Worm (Caenorhabditis elegans) whole organism, L1 larva: ENCODE measurements around the gene C27B7.6.

Experiments used
- F16B12.6 ChIP-seq: fragments of 150-350 bp; optimal IDR thresholded peaks from 2 replicates; lab custom pipeline; 2014; ENCODE audit warnings: missing biosample characterization, missing genetic modification characterization
- Y116A8C.19 ChIP-seq: sonication (generic microtip); optimal IDR thresholded peaks from 2 replicates; lab custom pipeline; 2016; ENCODE audit warnings: missing compliant biosample characterization, missing genetic modification characterization, borderline replicate concordance
- aly-2 ChIP-seq: fragments of 150-350 bp; optimal IDR thresholded peaks from 2 replicates; lab custom pipeline; 2014; ENCODE audit warnings: missing biosample characterization, missing genetic modification characterization
- ama-1 ChIP-seq: fragments of 150-350 bp; optimal IDR thresholded peaks from 2 replicates; lab custom pipeline; 2014
- blmp-1 ChIP-seq: fragments of 150-350 bp; optimal IDR thresholded peaks from 2 replicates; lab custom pipeline; 2014; ENCODE audit warnings: missing biosample characterization, missing genetic modification characterization
- ceh-8 ChIP-seq: fragments of 200-800 bp; sonication (Bioruptor generic); optimal IDR thresholded peaks from 2 replicates; lab custom pipeline; 2018; ENCODE audit warnings: mild to moderate bottlenecking, missing genetic modification characterization, moderate library complexity, missing compliant biosample characterization
- ceh-82 ChIP-seq, 3 experiments: fragments of 150-350 bp in 1 of 3; sonication (generic microtip) in 2 of 3; optimal IDR thresholded peaks; 2 replicates each; lab custom pipeline; 2014 to 2017; ENCODE audit warnings: missing biosample characterization in 3 of 3, missing genetic modification characterization in 3 of 3
- ces-1 ChIP-seq: fragments of 150-350 bp; optimal IDR thresholded peaks from 2 replicates; lab custom pipeline; 2014; ENCODE audit warnings: missing biosample characterization, missing genetic modification reagents, missing genetic modification characterization
- egl-27 ChIP-seq, 2 experiments: fragments of 150-350 bp in 1 of 2; sonication (generic microtip); optimal IDR thresholded peaks; 3 replicates each; lab custom pipeline; 2017 to 2018; ENCODE audit warnings: missing biosample characterization in 2 of 2, missing genetic modification characterization in 2 of 2, missing genetic modification reagents in 2 of 2
- elt-2 ChIP-seq: sonication (generic microtip); optimal IDR thresholded peaks from 2 replicates; lab custom pipeline; 2016; ENCODE audit warnings: missing genetic modification characterization, mild to moderate bottlenecking, inconsistent platforms, missing compliant biosample characterization, missing genetic modification reagents
- fkh-8 ChIP-seq: sonication (generic microtip); optimal IDR thresholded peaks from 2 replicates; lab custom pipeline; 2016; ENCODE audit warnings: mild to moderate bottlenecking, missing genetic modification characterization, missing compliant biosample characterization
- fos-1 ChIP-seq: fragments of 150-350 bp; optimal IDR thresholded peaks from 2 replicates; lab custom pipeline; 2014; ENCODE audit warnings: missing biosample characterization, missing genetic modification characterization
- hlh-4 ChIP-seq: sonication (generic microtip); optimal IDR thresholded peaks from 2 replicates; lab custom pipeline; 2016; ENCODE audit warnings: mild to moderate bottlenecking, missing genetic modification characterization, missing compliant biosample characterization
- hpl-2 ChIP-seq: fragments of 150-350 bp; optimal IDR thresholded peaks from 2 replicates; lab custom pipeline; 2014; ENCODE audit warnings: missing biosample characterization, missing genetic modification reagents, missing genetic modification characterization
- irx-1 ChIP-seq: sonication (generic microtip); optimal IDR thresholded peaks from 2 replicates; lab custom pipeline; 2016; ENCODE audit warnings: missing genetic modification characterization, missing compliant biosample characterization
- lin-13 ChIP-seq: fragments of 150-350 bp; optimal IDR thresholded peaks from 2 replicates; lab custom pipeline; 2014; ENCODE audit warnings: missing biosample characterization, missing genetic modification reagents, missing genetic modification characterization
- lin-14 ChIP-seq: fragments of 200-800 bp; sonication (Bioruptor generic); optimal IDR thresholded peaks from 2 replicates; lab custom pipeline; 2018; ENCODE audit warnings: mild to moderate bottlenecking, missing genetic modification characterization, moderate library complexity, missing compliant biosample characterization
- lin-15B ChIP-seq: fragments of 150-350 bp; sonication (generic microtip); optimal IDR thresholded peaks from 3 replicates; lab custom pipeline; 2014; ENCODE audit warnings: missing biosample characterization, missing genetic modification characterization
- lir-3 ChIP-seq: sonication (generic microtip); optimal IDR thresholded peaks from 2 replicates; lab custom pipeline; 2016; ENCODE audit warnings: mild to moderate bottlenecking, missing genetic modification characterization, moderate library complexity, missing compliant biosample characterization; ENCODE audit not compliant: poor library complexity
- lsy-2 ChIP-seq, 2 experiments: fragments of 150-350 bp; optimal IDR thresholded peaks; 2 replicates each; lab custom pipeline; 2014; ENCODE audit warnings: missing biosample characterization in 2 of 2, missing genetic modification characterization in 2 of 2
- mef-2 ChIP-seq: fragments of 150-350 bp; optimal IDR thresholded peaks from 2 replicates; lab custom pipeline; 2014; ENCODE audit warnings: missing biosample characterization, missing genetic modification characterization
- mep-1 ChIP-seq: fragments of 150-350 bp; optimal IDR thresholded peaks from 2 replicates; lab custom pipeline; 2014; ENCODE audit warnings: missing biosample characterization, missing genetic modification characterization
- nhr-11 ChIP-seq: fragments of 150-350 bp; optimal IDR thresholded peaks from 2 replicates; lab custom pipeline; 2014; ENCODE audit warnings: missing biosample characterization, missing genetic modification characterization
- nhr-237 ChIP-seq: fragments of 150-350 bp; optimal IDR thresholded peaks from 2 replicates; lab custom pipeline; 2014; ENCODE audit warnings: missing biosample characterization, missing genetic modification characterization
- nhr-47 ChIP-seq: sonication (generic microtip); optimal IDR thresholded peaks from 2 replicates; lab custom pipeline; 2016; ENCODE audit warnings: mild to moderate bottlenecking, missing genetic modification characterization, moderate library complexity, missing compliant biosample characterization
- nhr-71 ChIP-seq: sonication (generic microtip); optimal IDR thresholded peaks from 2 replicates; lab custom pipeline; 2016; ENCODE audit warnings: mild to moderate bottlenecking, missing genetic modification characterization, moderate library complexity, missing compliant biosample characterization
- nhr-76 ChIP-seq: sonication (generic microtip); optimal IDR thresholded peaks from 2 replicates; lab custom pipeline; 2017; ENCODE audit warnings: missing biosample characterization, missing genetic modification characterization
- nhr-84 ChIP-seq: sonication (generic microtip); optimal IDR thresholded peaks from 2 replicates; lab custom pipeline; 2017; ENCODE audit warnings: missing biosample characterization, missing genetic modification characterization
- nhr-85 ChIP-seq: sonication (generic microtip); peaks from one replicate; lab custom pipeline; 2016; ENCODE audit warnings: missing genetic modification characterization, inconsistent platforms, missing compliant biosample characterization
- pag-3 ChIP-seq: sonication (generic microtip); optimal IDR thresholded peaks from 2 replicates; lab custom pipeline; 2017; ENCODE audit warnings: missing genetic modification characterization, mild to moderate bottlenecking, missing compliant biosample characterization, antibody characterized with exemption, borderline replicate concordance; ENCODE audit not compliant: insufficient read depth
- pax-3 ChIP-seq: fragments of 200-800 bp; sonication (Bioruptor generic); optimal IDR thresholded peaks from 2 replicates; lab custom pipeline; 2018; ENCODE audit warnings: mild to moderate bottlenecking, missing genetic modification characterization, moderate library complexity, missing compliant biosample characterization
- pqm-1 ChIP-seq: sonication (generic microtip); optimal IDR thresholded peaks from 3 replicates; lab custom pipeline; 2017; ENCODE audit warnings: missing biosample characterization, missing genetic modification characterization
- rnt-1 ChIP-seq: sonication (generic microtip); optimal IDR thresholded peaks from 2 replicates; lab custom pipeline; 2016; ENCODE audit warnings: mild to moderate bottlenecking, missing genetic modification characterization, moderate library complexity, missing compliant biosample characterization
- skn-1 ChIP-seq: fragments of 150-350 bp; optimal IDR thresholded peaks from 2 replicates; lab custom pipeline; 2014; ENCODE audit warnings: missing biosample characterization, missing genetic modification characterization
- snu-23 ChIP-seq: sonication (generic microtip); optimal IDR thresholded peaks from 2 replicates; lab custom pipeline; 2016; ENCODE audit warnings: missing genetic modification characterization, missing compliant biosample characterization
- sox-4 ChIP-seq: sonication (generic microtip); optimal IDR thresholded peaks from 2 replicates; lab custom pipeline; 2016; ENCODE audit warnings: missing genetic modification characterization, missing compliant biosample characterization
- tlp-1 ChIP-seq: fragments of 150-350 bp; optimal IDR thresholded peaks from 2 replicates; lab custom pipeline; 2014; ENCODE audit warnings: missing biosample characterization, missing genetic modification characterization
- unc-130 ChIP-seq: fragments of 150-350 bp; optimal IDR thresholded peaks from 2 replicates; lab custom pipeline; 2017; ENCODE audit warnings: missing biosample characterization, missing genetic modification characterization, inconsistent platforms
- unc-30 ChIP-seq: sonication (generic microtip); optimal IDR thresholded peaks from 2 replicates; lab custom pipeline; 2017; ENCODE audit warnings: missing biosample characterization, missing genetic modification characterization
- vab-15 ChIP-seq: sonication (generic microtip); optimal IDR thresholded peaks from 2 replicates; lab custom pipeline; 2017; ENCODE audit warnings: missing genotype, mild to moderate bottlenecking, missing genetic modification characterization, missing compliant biosample characterization
- zag-1 ChIP-seq: fragments of 150-350 bp; optimal IDR thresholded peaks from 2 replicates; lab custom pipeline; 2014; ENCODE audit warnings: missing biosample characterization, missing genetic modification characterization
- zip-4 ChIP-seq: fragments of 200-800 bp; sonication (Bioruptor generic); optimal IDR thresholded peaks from 2 replicates; lab custom pipeline; 2018; ENCODE audit warnings: mild to moderate bottlenecking, missing genetic modification characterization, moderate library complexity, missing compliant biosample characterization

C27B7.6 gene

DNA sequence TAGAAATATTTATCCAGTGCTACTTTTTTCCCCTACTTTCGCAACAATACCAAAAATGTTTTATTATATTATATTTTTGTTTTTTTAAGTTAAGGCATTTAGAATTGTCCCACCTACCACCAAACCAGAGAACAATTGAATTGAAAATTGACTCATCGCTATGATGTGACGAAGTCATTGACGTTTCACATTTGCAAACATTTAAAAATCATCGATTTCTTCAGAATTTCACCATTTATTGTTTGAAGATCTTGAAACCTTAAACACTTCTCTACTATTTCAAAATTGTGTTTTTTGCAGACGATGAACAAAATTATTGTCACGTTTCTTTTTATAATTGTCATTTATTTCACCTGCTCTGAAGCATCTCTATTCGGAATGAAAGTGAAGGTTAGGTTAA lies 25.0 kb downstream of the C27B7.6 start, which contains the start of gene C09G9.8:
Gene C09G9.8 (plus strand): TSS at position 301 of the 400 bp plus-strand sequence.
- TF ChIP-seq ceh-8 = no peak
- no peak for TF ChIP-seq elt-2
- TF ChIP-seq zip-4 (GFP tag; lab: Kevin White, UChicago) = no peak
- TF ChIP-seq lir-3 (tag; lab: Kevin White, UChicago) = no peak
- TF ChIP-seq blmp-1 (tag; lab: Kevin White, UChicago) = no peak
- no peak for TF ChIP-seq sox-4 (tag; lab: Kevin White, UChicago)
- TF ChIP-seq pag-3 = no peak
- no peak for TF ChIP-seq lsy-2 (tag; optimal IDR thresholded peaks at IDR 0.05; lab: Kevin White, UChicago)
- no peak for TF ChIP-seq vab-15 (tag; lab: Kevin White, UChicago)
- no peak for TF ChIP-seq nhr-237
- TF ChIP-seq egl-27 (tag; optimal IDR thresholded peaks at IDR 0.05; lab: Kevin White, UChicago) = no peak
- no peak for TF ChIP-seq hlh-4 (tag; lab: Kevin White, UChicago)
- TF ChIP-seq hpl-2 = no peak
- no peak for TF ChIP-seq lin-14 (GFP tag; lab: Kevin White, UChicago)
- TF ChIP-seq ces-1 (GFP tag; lab: Kevin White, UChicago) = no peak
- TF ChIP-seq ama-1 (lab: Kevin White, UChicago) = no peak
- TF ChIP-seq pqm-1 = no peak
- no peak for TF ChIP-seq mep-1 (tag; lab: Kevin White, UChicago)
- no peak for TF ChIP-seq irx-1 (tag; lab: Kevin White, UChicago)
- no peak for TF ChIP-seq Y116A8C.19 (tag; lab: Kevin White, UChicago)

DNA sequence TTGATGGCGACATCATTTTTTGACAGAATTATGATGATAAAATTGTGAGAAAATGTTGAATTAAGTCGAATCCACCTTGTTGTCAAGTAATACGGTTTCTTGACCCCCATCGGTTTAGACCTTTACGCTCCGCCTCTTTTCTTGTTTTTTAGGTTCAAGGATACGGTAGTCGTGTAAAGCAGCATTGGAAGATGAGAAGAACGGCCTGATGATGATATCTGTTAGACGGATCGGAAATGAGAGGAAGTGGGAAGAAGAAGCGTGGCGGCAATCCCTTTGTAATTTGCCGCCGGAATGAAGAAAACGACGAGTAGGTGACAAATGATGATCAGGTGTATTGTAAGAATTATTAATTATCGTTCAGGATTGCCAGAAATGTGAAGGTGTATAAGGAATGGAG lies 26.3 kb downstream of the C27B7.6 start, which contains the start of gene npax-4:
Gene npax-4 (minus strand): TSS at position 101 of the 400 bp plus-strand sequence.
- TF ChIP-seq zag-1 (tag; lab: Kevin White, UChicago) (no peak), fkh-8 (no peak), nhr-47 (no peak), lin-13 (GFP tag; lab: Kevin White, UChicago) (no peak), skn-1 (tag; lab: Kevin White, UChicago) (no peak), nhr-11 (no peak), tlp-1 (no peak), zip-4 (GFP tag; lab: Kevin White, UChicago) (no peak), rnt-1 (tag; lab: Kevin White, UChicago) (no peak), mef-2 (no peak), nhr-84 (tag; lab: Kevin White, UChicago) (no peak), pag-3 (no peak), nhr-237 (no peak), unc-130 (tag; lab: Kevin White, UChicago) (no peak), fos-1 (tag; lab: Kevin White, UChicago) (no peak), F16B12.6 (tag; lab: Kevin White, UChicago) (no peak), pax-3 (tag; lab: Kevin White, UChicago) (no peak)

DNA sequence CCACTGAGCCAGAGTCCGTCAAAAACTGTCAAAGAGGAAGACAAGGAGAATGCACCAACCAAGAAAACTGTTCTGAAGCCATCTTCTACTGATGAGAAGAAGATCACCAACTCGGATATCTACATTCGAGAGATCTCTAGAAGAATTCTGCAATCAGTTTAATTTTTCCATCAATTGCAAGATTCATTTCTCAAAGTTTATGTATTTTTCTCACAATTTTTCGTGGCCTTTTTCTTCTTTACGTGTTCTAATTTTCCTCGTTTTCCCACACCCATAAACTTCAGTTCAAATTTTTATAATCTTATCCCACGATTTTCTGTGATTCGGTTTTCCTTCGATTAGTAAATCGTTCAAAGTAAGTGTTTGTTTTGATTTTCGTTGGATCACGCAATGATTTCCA lies 32.3 kb downstream of the C27B7.6 start, which contains the start of gene hdl-2:
Gene hdl-2 (plus strand): TSS at position 301 of the 400 bp plus-strand sequence.
- TF ChIP-seq aly-2 (no peak), nhr-47 (no peak), irx-1 (tag; lab: Kevin White, UChicago) (no peak), nhr-76 (tag; lab: Kevin White, UChicago) (no peak), nhr-85 (tag; lab: Kevin White, UChicago) (no peak), lin-15B (tag; lab: Kevin White, UChicago) (no peak), fos-1 (tag; lab: Kevin White, UChicago) (no peak), unc-30 (tag; lab: Kevin White, UChicago) (no peak)

DNA sequence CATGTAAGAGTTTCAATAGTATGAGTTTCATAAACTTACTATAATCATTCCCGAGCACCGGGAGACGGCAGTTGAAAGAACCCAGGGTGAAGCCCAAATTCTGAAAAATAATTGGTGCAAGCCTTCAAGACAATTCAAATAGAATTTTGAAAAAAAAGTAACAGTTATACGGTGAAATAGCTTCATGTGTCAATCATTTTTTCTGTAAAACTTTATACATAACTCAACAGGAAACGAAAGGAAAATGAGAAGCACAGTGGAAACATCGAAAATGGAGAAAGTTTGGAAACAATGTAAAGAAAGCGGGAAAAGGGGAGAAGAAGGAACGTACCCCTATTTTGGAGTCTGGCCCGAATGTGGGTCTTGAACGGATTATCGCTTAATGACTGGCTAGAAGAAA lies 33.2 kb downstream of the C27B7.6 start, which contains the start of gene C09G9.3:
Gene C09G9.3 (minus strand): TSS at position 101 of the 400 bp plus-strand sequence.
- TF ChIP-seq ceh-82 (tag; optimal IDR thresholded peaks at IDR 0.05; lab: Kevin White, UChicago) (no peak), pax-3 (tag; lab: Kevin White, UChicago) (no peak), aly-2 (no peak), snu-23 (GFP tag; lab: Kevin White, UChicago) (no peak), nhr-71 (tag; lab: Kevin White, UChicago) (no peak), ama-1 (lab: Kevin White, UChicago) (no peak), nhr-85 (tag; lab: Kevin White, UChicago) (no peak), lin-13 (GFP tag; lab: Kevin White, UChicago) (no peak), pag-3 (no peak), nhr-11 (no peak)
